Worm (Caenorhabditis elegans) whole organism, mixed stage, embryonic: ENCODE measurements around the gene cra-1.

ENCODE experiments used
- ces-1 ChIP-seq: fragments of 150-350 bp; optimal IDR thresholded peaks from 2 replicates; lab custom pipeline; 2014; ENCODE audit warnings: missing biosample characterization, missing genetic modification reagents, missing genetic modification characterization
- lsy-2 ChIP-seq: fragments of 150-350 bp; optimal IDR thresholded peaks from 2 replicates; lab custom pipeline; 2014; ENCODE audit warnings: missing biosample characterization, missing genetic modification characterization
- mep-1 ChIP-seq: fragments of 150-350 bp; optimal IDR thresholded peaks from 2 replicates; lab custom pipeline; 2017; ENCODE audit warnings: missing biosample characterization, missing genetic modification reagents, missing genetic modification characterization, inconsistent platforms
- nhr-28 ChIP-seq: fragments of 150-350 bp; optimal IDR thresholded peaks from 2 replicates; lab custom pipeline; 2014; ENCODE audit warnings: missing biosample characterization, missing genetic modification characterization
- sptf-1 ChIP-seq: sonication (generic microtip); optimal IDR thresholded peaks from 2 replicates; lab custom pipeline; 2017; ENCODE audit warnings: mild to moderate bottlenecking, missing genetic modification characterization, moderate library complexity, missing compliant biosample characterization
- tbx-8 ChIP-seq: fragments of 200-800 bp; sonication (Bioruptor generic); optimal IDR thresholded peaks from 2 replicates; lab custom pipeline; 2018; ENCODE audit warnings: mild to moderate bottlenecking, missing genetic modification characterization, moderate library complexity, missing compliant biosample characterization

- no peak for TF ChIP-seq lsy-2 (tag; lab: Kevin White, UChicago)
- no peak for TF ChIP-seq ces-1 (GFP tag; lab: Kevin White, UChicago)
- no peak for TF ChIP-seq tbx-8 (GFP tag; lab: Kevin White, UChicago)
- no peak for TF ChIP-seq sptf-1 (tag; lab: Kevin White, UChicago)
- no peak for TF ChIP-seq nhr-28 (tag; lab: Kevin White, UChicago)
- TF ChIP-seq mep-1 (tag; lab: Kevin White, UChicago), result no peak
Measured at ce11 chrIII:6912381-6912780, 43.1 kb upstream of the cra-1 start, which contains the start of gene pdf-1.
